Fruit fly (Drosophila melanogaster) Kc167 (cell line): ENCODE data around the gene retm.

Experiments used
- Sin3A ChIP-seq: fragments of >200 bp; optimal IDR thresholded peaks from 2 replicates; lab custom pipeline; 2018; ENCODE audit warnings: missing external identifiers
- h ChIP-seq: fragments of >200 bp; optimal IDR thresholded peaks from 3 replicates; lab custom pipeline; 2018; ENCODE audit warnings: missing external identifiers
- insv ChIP-seq: fragments of >200 bp; optimal IDR thresholded peaks from 3 replicates; lab custom pipeline; 2018; ENCODE audit warnings: missing external identifiers
- psq ChIP-seq: fragments of >200 bp; optimal IDR thresholded peaks from 2 replicates; lab custom pipeline; 2017; ENCODE audit warnings: missing external identifiers
- ttk ChIP-seq: sonication (Bioruptor generic); optimal IDR thresholded peaks from 2 replicates; lab custom pipeline; 2017; ENCODE audit warnings: missing external identifiers

dm6 chr2L:6423148-6423547, 32.6 kb downstream of the retm start, which contains the start of gene Tig:
- TF ChIP-seq h (lab: Kevin White, UChicago) = no peak
- no peak for TF ChIP-seq Sin3A
- TF ChIP-seq psq (lab: Kevin White, UChicago) = no peak
- TF ChIP-seq ttk = no peak
- no peak for TF ChIP-seq insv (lab: Kevin White, UChicago)
